Worm (Caenorhabditis elegans) whole organism, L1 larva: ENCODE data around the gene srw-76.
"Not testable (repeated sequence)": the region's sequence is repeated elsewhere in the genome, so short reads cannot be mapped to it uniquely, and the experiment has no call there.

Experiments
- C34B4.2 ChIP-seq: sonication (generic microtip); optimal IDR thresholded peaks from 2 replicates; lab custom pipeline; 2017; ENCODE audit warnings: mild to moderate bottlenecking, missing genetic modification characterization, missing compliant biosample characterization
- blmp-1 ChIP-seq: fragments of 150-350 bp; optimal IDR thresholded peaks from 2 replicates; lab custom pipeline; 2014; ENCODE audit warnings: missing biosample characterization, missing genetic modification characterization
- ceh-63 ChIP-seq: fragments of 200-800 bp; sonication (Bioruptor generic); optimal IDR thresholded peaks from 2 replicates; lab custom pipeline; 2018; ENCODE audit warnings: mild to moderate bottlenecking, missing genetic modification characterization, missing compliant biosample characterization
- ceh-82 ChIP-seq, 3 experiments: fragments of 150-350 bp in 1 of 3; sonication (generic microtip) in 2 of 3; optimal IDR thresholded peaks; 2 replicates each; lab custom pipeline; 2014 to 2017; ENCODE audit warnings: missing biosample characterization in 3 of 3, missing genetic modification characterization in 3 of 3
- ceh-90 ChIP-seq: sonication (generic microtip); optimal IDR thresholded peaks from 2 replicates; lab custom pipeline; 2016; ENCODE audit warnings: missing genetic modification characterization, missing compliant biosample characterization
- ces-1 ChIP-seq: fragments of 150-350 bp; optimal IDR thresholded peaks from 2 replicates; lab custom pipeline; 2014; ENCODE audit warnings: missing biosample characterization, missing genetic modification reagents, missing genetic modification characterization
- dpl-1 ChIP-seq, 3 experiments: fragments of 150-350 bp in 2 of 3; sonication (generic microtip) in 1 of 3; optimal IDR thresholded peaks; 2 replicates each; lab custom pipeline; 2014 to 2017; ENCODE audit warnings: missing biosample characterization in 3 of 3, missing genetic modification characterization in 3 of 3, missing genetic modification reagents in 3 of 3
- dsc-1 ChIP-seq: sonication (generic microtip); optimal IDR thresholded peaks from 2 replicates; lab custom pipeline; 2016; ENCODE audit warnings: mild to moderate bottlenecking, missing genetic modification characterization, missing compliant biosample characterization
- egl-13 ChIP-seq: sonication (generic microtip); optimal IDR thresholded peaks from 2 replicates; lab custom pipeline; 2016; ENCODE audit warnings: missing genotype, missing genetic modification reagents, missing genetic modification characterization, missing compliant biosample characterization
- fkh-4 ChIP-seq: sonication (generic microtip); optimal IDR thresholded peaks from 2 replicates; lab custom pipeline; 2016; ENCODE audit warnings: missing compliant biosample characterization, missing genetic modification characterization, borderline replicate concordance
- grh-1 ChIP-seq: fragments of 200-800 bp; sonication (Bioruptor generic); IDR thresholded peaks from 2 replicates; pipeline ENCODE4 v1.3.6; 2022; ENCODE audit warnings: missing genetic modification reagents, missing genetic modification characterization, missing compliant biosample characterization
- hlh-17 ChIP-seq: fragments of 200-800 bp; sonication (Bioruptor generic); optimal IDR thresholded peaks from 2 replicates; lab custom pipeline; 2018; ENCODE audit warnings: missing genetic modification characterization, mild to moderate bottlenecking, missing compliant biosample characterization, moderate library complexity, borderline replicate concordance
- hpl-2 ChIP-seq: fragments of 150-350 bp; optimal IDR thresholded peaks from 2 replicates; lab custom pipeline; 2014; ENCODE audit warnings: missing biosample characterization, missing genetic modification reagents, missing genetic modification characterization
- isw-1 ChIP-seq: fragments of 200-800 bp; sonication (Bioruptor generic); IDR thresholded peaks from 2 replicates; pipeline ENCODE4 v1.3.6; 2022; ENCODE audit warnings: missing genetic modification characterization, missing compliant biosample characterization
- lin-14 ChIP-seq: fragments of 200-800 bp; sonication (Bioruptor generic); optimal IDR thresholded peaks from 2 replicates; lab custom pipeline; 2018; ENCODE audit warnings: mild to moderate bottlenecking, missing genetic modification characterization, moderate library complexity, missing compliant biosample characterization
- lin-39 ChIP-seq: fragments of 150-350 bp; optimal IDR thresholded peaks from 2 replicates; lab custom pipeline; 2014; ENCODE audit warnings: missing biosample characterization, missing genetic modification reagents, missing genetic modification characterization
- lsy-2 ChIP-seq, 2 experiments: fragments of 150-350 bp; optimal IDR thresholded peaks; 2 replicates each; lab custom pipeline; 2014; ENCODE audit warnings: missing biosample characterization in 2 of 2, missing genetic modification characterization in 2 of 2
- mef-2 ChIP-seq: fragments of 150-350 bp; optimal IDR thresholded peaks from 2 replicates; lab custom pipeline; 2014; ENCODE audit warnings: missing biosample characterization, missing genetic modification characterization
- mep-1 ChIP-seq: fragments of 150-350 bp; optimal IDR thresholded peaks from 2 replicates; lab custom pipeline; 2014; ENCODE audit warnings: missing biosample characterization, missing genetic modification characterization
- nhr-19 ChIP-seq: fragments of 200-800 bp; sonication (Bioruptor generic); conservative IDR thresholded peaks from 2 replicates; pipeline ENCODE4 v1.3.6; 2022; ENCODE audit warnings: missing genetic modification characterization, missing compliant biosample characterization
- nhr-20 ChIP-seq: sonication (generic microtip); optimal IDR thresholded peaks from 2 replicates; lab custom pipeline; 2016; ENCODE audit warnings: mild to moderate bottlenecking, missing genetic modification characterization, missing compliant biosample characterization
- nhr-28 ChIP-seq: fragments of 150-350 bp; optimal IDR thresholded peaks from 2 replicates; lab custom pipeline; 2014; ENCODE audit warnings: missing biosample characterization, missing genetic modification characterization
- nhr-85 ChIP-seq: sonication (generic microtip); peaks from one replicate; lab custom pipeline; 2016; ENCODE audit warnings: missing genetic modification characterization, inconsistent platforms, missing compliant biosample characterization
- nhr-90 ChIP-seq: sonication (generic microtip); optimal IDR thresholded peaks from 2 replicates; lab custom pipeline; 2016; ENCODE audit warnings: mild to moderate bottlenecking, missing genetic modification characterization, missing compliant biosample characterization; ENCODE audit not compliant: poor library complexity
- skn-1 ChIP-seq: fragments of 150-350 bp; optimal IDR thresholded peaks from 2 replicates; lab custom pipeline; 2014; ENCODE audit warnings: missing biosample characterization, missing genetic modification characterization
- snu-23 ChIP-seq: sonication (generic microtip); optimal IDR thresholded peaks from 2 replicates; lab custom pipeline; 2016; ENCODE audit warnings: missing genetic modification characterization, missing compliant biosample characterization
- sup-37 ChIP-seq: fragments of 200-800 bp; sonication (Bioruptor generic); optimal IDR thresholded peaks from 2 replicates; lab custom pipeline; 2018; ENCODE audit warnings: mild to moderate bottlenecking, missing genetic modification characterization, missing compliant biosample characterization
- tbx-2 ChIP-seq: sonication (generic microtip); optimal IDR thresholded peaks from 2 replicates; lab custom pipeline; 2016; ENCODE audit warnings: missing genetic modification characterization, missing compliant biosample characterization
- unc-130 ChIP-seq: fragments of 150-350 bp; optimal IDR thresholded peaks from 2 replicates; lab custom pipeline; 2017; ENCODE audit warnings: missing biosample characterization, missing genetic modification characterization, inconsistent platforms
- unc-62 ChIP-seq: fragments of 150-350 bp; optimal IDR thresholded peaks from 2 replicates; lab custom pipeline; 2014; ENCODE audit warnings: missing biosample characterization, missing genetic modification reagents, missing genetic modification characterization
- unc-98 ChIP-seq: fragments of 200-800 bp; sonication (Bioruptor generic); IDR thresholded peaks from 2 replicates; pipeline ENCODE4 v1.3.6; 2022; ENCODE audit warnings: missing genetic modification characterization, missing compliant biosample characterization
- xbp-1 ChIP-seq: sonication (generic microtip); optimal IDR thresholded peaks from 2 replicates; lab custom pipeline; 2016; ENCODE audit warnings: missing genetic modification characterization, missing compliant biosample characterization
- ztf-11 ChIP-seq, 2 experiments: sonication (generic microtip); optimal IDR thresholded peaks; 2 replicates each; lab custom pipeline; 2016 to 2017; ENCODE audit warnings: missing genetic modification characterization in 2 of 2, missing biosample characterization in 1 of 2, missing compliant biosample characterization in 1 of 2

Gene srw-76

DNA sequence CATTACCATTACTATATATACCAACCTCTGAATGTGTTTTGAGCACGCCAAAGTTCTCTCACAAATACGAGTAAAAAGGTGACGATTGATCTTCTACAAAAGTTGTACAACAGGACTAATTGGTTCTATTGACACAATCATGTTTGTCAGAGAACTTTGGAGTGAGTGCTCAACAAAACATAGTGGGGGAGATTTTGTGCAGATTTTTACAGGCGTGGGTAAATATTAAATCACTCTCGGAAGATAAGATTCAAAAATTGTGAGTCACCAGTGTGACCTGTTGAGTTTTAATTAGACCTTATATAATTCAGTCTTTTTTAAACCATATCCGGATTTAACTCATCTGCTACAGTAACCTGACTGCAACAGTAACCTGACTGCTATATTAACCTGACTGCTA lies 34.1 kb upstream of the srw-76 start, which contains the start of gene F14F8.8:
TSS of gene F14F8.8 (minus strand) at position 101 of the 400 bp plus-strand sequence.
- no peak for TF ChIP-seq nhr-85
- no peak for TF ChIP-seq dsc-1
- no peak for TF ChIP-seq mef-2 (tag; lab: Kevin White, UChicago)
- no peak for TF ChIP-seq snu-23 (GFP tag; lab: Kevin White, UChicago)
- no peak for TF ChIP-seq unc-98 (GFP tag; lab: Robert Waterston, UW)
- no peak for TF ChIP-seq lin-14
- TF ChIP-seq C34B4.2 (tag; lab: Kevin White, UChicago): no peak
- TF ChIP-seq nhr-19 (GFP tag; lab: Robert Waterston, UW): no peak
- TF ChIP-seq blmp-1 (tag; lab: Kevin White, UChicago): no peak
- no peak for TF ChIP-seq fkh-4 (tag; lab: Kevin White, UChicago)
- no peak for TF ChIP-seq grh-1 (GFP tag; lab: Robert Waterston, UW)
- no peak for TF ChIP-seq egl-13 (tag; lab: Kevin White, UChicago)
- no peak for TF ChIP-seq ces-1 (GFP tag; lab: Kevin White, UChicago)

DNA sequence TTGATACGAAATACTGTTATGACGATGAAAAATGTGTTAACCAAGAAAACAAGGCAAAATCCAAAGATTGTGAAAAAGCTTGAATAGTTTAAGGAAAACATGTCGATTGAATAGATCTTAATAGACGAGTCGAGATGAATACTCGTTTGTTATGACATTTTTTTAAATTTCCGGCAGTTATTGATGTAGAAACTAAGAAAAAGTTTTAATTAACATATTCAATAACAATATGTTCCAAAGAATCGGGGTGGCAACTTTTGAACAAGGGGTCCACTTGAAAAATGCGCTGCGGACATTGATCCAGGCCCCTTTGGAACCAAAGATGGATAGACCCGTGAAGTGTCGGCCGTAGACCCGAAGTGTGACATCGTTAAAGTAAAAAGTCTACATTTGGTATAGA lies 33.1 kb upstream of the srw-76 start, which contains the start of gene str-61:
TSS of gene str-61 (minus strand) at position 101 of the 400 bp plus-strand sequence.
- TF ChIP-seq mep-1 (tag; lab: Kevin White, UChicago): no peak
- TF ChIP-seq ztf-11 (tag; optimal IDR thresholded peaks at IDR 0.05; lab: Kevin White, UChicago): no peak
- no peak for TF ChIP-seq ceh-90 (tag; lab: Kevin White, UChicago)
- TF ChIP-seq lin-39 (tag; lab: Kevin White, UChicago): no peak

DNA sequence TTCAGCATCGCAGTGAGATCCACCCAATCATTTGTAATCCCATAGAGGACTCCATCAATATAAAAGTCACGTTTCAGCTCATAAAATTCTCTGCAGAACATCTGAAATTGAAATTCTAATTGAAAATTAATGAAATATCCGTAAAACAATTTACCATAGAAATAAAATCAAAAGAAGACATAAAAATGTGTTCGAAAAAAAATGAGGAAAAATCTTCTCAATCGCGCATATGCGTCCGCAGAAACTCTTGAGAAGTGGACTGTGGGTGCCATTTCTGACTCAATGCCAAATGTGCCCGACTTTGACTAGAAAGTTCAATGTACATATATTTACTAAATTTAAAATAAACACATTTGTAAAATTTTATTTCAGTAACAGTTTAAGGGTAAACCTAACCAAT lies 30.4 kb upstream of the srw-76 start, which contains the start of gene F14F8.9:
TSS of gene F14F8.9 (minus strand) at position 101 of the 400 bp plus-strand sequence.
- TF ChIP-seq lin-14: no peak
- TF ChIP-seq nhr-28 (tag; lab: Kevin White, UChicago): no peak
- TF ChIP-seq unc-62 (GFP tag; lab: Kevin White, UChicago): no peak
- TF ChIP-seq ceh-63: no peak
- TF ChIP-seq ces-1 (GFP tag; lab: Kevin White, UChicago): no peak
- TF ChIP-seq nhr-20 (tag; lab: Kevin White, UChicago): no peak

DNA sequence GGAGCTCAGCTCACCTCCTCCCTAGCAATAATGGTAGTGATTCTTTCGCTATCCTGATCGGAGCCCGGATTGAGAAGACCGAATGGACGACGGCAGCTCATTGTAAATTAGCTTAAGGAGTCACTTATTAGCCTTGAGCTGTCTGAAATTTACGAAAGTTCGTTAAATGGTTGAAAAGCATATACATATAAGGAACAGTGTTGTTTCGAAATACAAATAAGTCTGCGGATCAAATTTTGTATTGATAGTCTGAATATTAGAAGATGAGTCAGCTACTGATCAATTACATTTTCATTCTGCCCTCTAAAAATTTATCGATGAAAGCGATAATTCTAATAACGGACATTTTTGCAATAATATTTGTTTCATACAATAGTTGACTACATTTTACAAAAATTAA lies 28.5 kb upstream of the srw-76 start, which contains the start of gene F14F8.14:
TSS of gene F14F8.14 (minus strand) at position 101 of the 400 bp plus-strand sequence.
- TF ChIP-seq ztf-11 (tag; optimal IDR thresholded peaks at IDR 0.05; lab: Kevin White, UChicago): no peak
- TF ChIP-seq tbx-2 (tag; lab: Kevin White, UChicago): no peak
- no peak for TF ChIP-seq sup-37
- no peak for TF ChIP-seq skn-1 (tag; lab: Kevin White, UChicago)
- TF ChIP-seq nhr-28 (tag; lab: Kevin White, UChicago): no peak
- no peak for TF ChIP-seq dpl-1 (GFP tag; optimal IDR thresholded peaks at IDR 0.05; lab: Kevin White, UChicago)
- TF ChIP-seq unc-130 (tag; lab: Kevin White, UChicago): no peak
- no peak for TF ChIP-seq lsy-2 (tag; optimal IDR thresholded peaks at IDR 0.05; lab: Kevin White, UChicago)
- TF ChIP-seq hpl-2 (GFP tag; lab: Kevin White, UChicago): no peak
- TF ChIP-seq xbp-1 (tag; lab: Kevin White, UChicago): no peak
- TF ChIP-seq isw-1 (GFP tag; lab: Robert Waterston, UW): no peak
- TF ChIP-seq nhr-90: no peak
- TF ChIP-seq hlh-17 (GFP tag; lab: Kevin White, UChicago): no peak
- no peak for TF ChIP-seq ceh-82 (tag; optimal IDR thresholded peaks at IDR 0.05; lab: Kevin White, UChicago)

DNA sequence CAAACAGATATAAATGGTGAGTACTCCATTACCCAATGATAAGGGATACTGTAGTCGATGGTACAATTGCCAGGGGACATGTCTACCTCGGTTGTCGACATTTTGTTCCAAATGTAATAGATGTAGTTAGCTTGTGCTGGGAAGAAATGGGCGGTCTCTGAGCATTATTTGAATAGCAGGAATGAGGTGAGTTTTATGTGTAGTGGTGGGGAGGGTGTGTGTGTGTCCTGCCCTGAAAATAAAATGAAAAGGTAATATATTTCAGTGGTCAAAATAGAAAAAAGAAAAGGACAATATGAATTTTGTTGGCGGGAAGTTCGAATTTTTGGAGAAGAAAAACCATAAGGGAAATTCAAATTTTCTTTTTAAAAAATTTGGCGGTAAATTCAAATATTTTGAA lies 22.7 kb upstream of the srw-76 start, which contains the start of gene Y70C5B.2:
TSS of gene Y70C5B.2 (minus strand) at position 101 of the 400 bp plus-strand sequence.
- TF ChIP-seq nhr-20 (tag; lab: Kevin White, UChicago); ceh-90 (tag; lab: Kevin White, UChicago); grh-1 (GFP tag; lab: Robert Waterston, UW): not testable (repeated sequence)
- TF ChIP-seq, all 84 proteins: peak for 0; not testable (repeated sequence) for 84
